Worm (Caenorhabditis elegans) whole organism, L4 larva: ENCODE results near the gene F55C12.6.

Experiments
- F49E8.2 ChIP-seq: sonication (generic microtip); optimal IDR thresholded peaks from 2 replicates; lab custom pipeline; 2016; ENCODE audit warnings: missing compliant biosample characterization, mild to moderate bottlenecking, missing genetic modification characterization, borderline replicate concordance
- aha-1 ChIP-seq: fragments of 150-350 bp; peaks from one replicate; lab custom pipeline; 2014; ENCODE audit warnings: missing biosample characterization, missing genetic modification characterization
- ama-1 ChIP-seq: fragments of 150-350 bp; optimal IDR thresholded peaks from 2 replicates; lab custom pipeline; 2014; ENCODE audit warnings: inconsistent platforms, mixed read lengths
- ceh-20 ChIP-seq: fragments of 200-800 bp; sonication (Bioruptor generic); IDR thresholded peaks from 2 replicates; pipeline ENCODE4 v1.3.6; 2022; ENCODE audit warnings: missing genetic modification reagents, missing genetic modification characterization, missing compliant biosample characterization
- ceh-82 ChIP-seq: sonication (generic microtip); optimal IDR thresholded peaks from 2 replicates; lab custom pipeline; 2017; ENCODE audit warnings: missing biosample characterization, missing genetic modification characterization
- cey-2 ChIP-seq: sonication (generic microtip); optimal IDR thresholded peaks from 3 replicates; lab custom pipeline; 2017; ENCODE audit warnings: missing genetic modification characterization, mild to moderate bottlenecking, missing compliant biosample characterization, antibody characterized with exemption, borderline replicate concordance; ENCODE audit not compliant: insufficient read depth
- daf-16 ChIP-seq, 3 experiments: sonication (generic microtip); optimal IDR thresholded peaks; 2 replicates each; lab custom pipeline; 2016 to 2017; ENCODE audit warnings: missing genetic modification characterization in 3 of 3, missing genetic modification reagents in 3 of 3, mild to moderate bottlenecking in 2 of 3, missing compliant biosample characterization in 2 of 3, missing biosample characterization in 1 of 3, moderate library complexity in 1 of 3
- dmd-6 ChIP-seq: fragments of 200-800 bp; sonication (Bioruptor generic); IDR thresholded peaks from 2 replicates; pipeline ENCODE4 v1.3.6; 2022; ENCODE audit warnings: missing genetic modification reagents, missing genetic modification characterization, missing compliant biosample characterization
- duxl-1 ChIP-seq: sonication (generic microtip); optimal IDR thresholded peaks from 2 replicates; lab custom pipeline; 2016; ENCODE audit warnings: mild to moderate bottlenecking, missing genetic modification characterization, moderate library complexity, missing compliant biosample characterization; ENCODE audit not compliant: poor library complexity
- dve-1 ChIP-seq: sonication (generic microtip); optimal IDR thresholded peaks from 2 replicates; lab custom pipeline; 2017; ENCODE audit warnings: antibody characterized with exemption, mild to moderate bottlenecking, missing genetic modification characterization, missing compliant biosample characterization; ENCODE audit not compliant: insufficient read depth
- egl-27 ChIP-seq: sonication (generic microtip); optimal IDR thresholded peaks from 3 replicates; lab custom pipeline; 2017; ENCODE audit warnings: missing biosample characterization, missing genetic modification reagents, missing genetic modification characterization
- egl-43 ChIP-seq: fragments of 200-800 bp; sonication (Bioruptor generic); IDR thresholded peaks from 2 replicates; pipeline ENCODE4 v1.3.6; 2022; ENCODE audit warnings: missing genetic modification reagents, missing genetic modification characterization, missing compliant biosample characterization
- hlh-11 ChIP-seq: fragments of 200-800 bp; sonication (Bioruptor generic); optimal IDR thresholded peaks from 2 replicates; lab custom pipeline; 2018; ENCODE audit warnings: mild to moderate bottlenecking, missing genetic modification characterization, missing compliant biosample characterization
- hlh-30 ChIP-seq: sonication (generic microtip); optimal IDR thresholded peaks from 2 replicates; lab custom pipeline; 2017; ENCODE audit warnings: antibody characterized with exemption, mild to moderate bottlenecking, missing genetic modification characterization, missing compliant biosample characterization; ENCODE audit not compliant: insufficient read depth
- hmg-1.1 ChIP-seq: fragments of 200-800 bp; sonication (Bioruptor generic); IDR thresholded peaks from 2 replicates; pipeline ENCODE4 v1.3.6; 2022; ENCODE audit warnings: missing genetic modification reagents, missing genetic modification characterization, missing compliant biosample characterization
- jun-1 ChIP-seq: fragments of 150-350 bp; optimal IDR thresholded peaks from 2 replicates; lab custom pipeline; 2014; ENCODE audit warnings: missing biosample characterization, missing genetic modification reagents, missing genetic modification characterization
- lim-7 ChIP-seq: fragments of 200-800 bp; sonication (Bioruptor generic); IDR thresholded peaks from 2 replicates; pipeline ENCODE4 v1.3.6; 2022; ENCODE audit warnings: missing genetic modification characterization, missing compliant biosample characterization
- lin-1 ChIP-seq: fragments of 200-800 bp; sonication (Bioruptor generic); IDR thresholded peaks from 2 replicates; pipeline ENCODE4 v1.3.6; 2022; ENCODE audit warnings: missing genetic modification reagents, missing genetic modification characterization, missing compliant biosample characterization
- lir-3 ChIP-seq: sonication (generic microtip); optimal IDR thresholded peaks from 2 replicates; lab custom pipeline; 2016; ENCODE audit warnings: mild to moderate bottlenecking, missing genetic modification characterization, missing compliant biosample characterization
- lsy-2 ChIP-seq, 2 experiments: fragments of 150-350 bp in 1 of 2; sonication (generic microtip) in 1 of 2; optimal IDR thresholded peaks; 2 replicates each; lab custom pipeline; 2014 to 2017; ENCODE audit warnings: missing biosample characterization in 2 of 2, missing genetic modification characterization in 2 of 2
- mdl-1 ChIP-seq, 2 experiments: fragments of 150-350 bp in 1 of 2; sonication (generic microtip) in 1 of 2; optimal IDR thresholded peaks; 2 replicates each; lab custom pipeline; 2014 to 2017; ENCODE audit warnings: missing biosample characterization in 2 of 2, missing genetic modification characterization in 2 of 2
- mdt-29 ChIP-seq: fragments of 200-800 bp; sonication (Bioruptor generic); IDR thresholded peaks from 2 replicates; pipeline ENCODE4 v1.3.6; 2022; ENCODE audit warnings: missing genetic modification reagents, missing genetic modification characterization, missing compliant biosample characterization
- mep-1 ChIP-seq: fragments of 150-350 bp; sonication (generic microtip); optimal IDR thresholded peaks from 3 replicates; lab custom pipeline; 2014; ENCODE audit warnings: missing biosample characterization, missing genetic modification characterization
- mes-2 ChIP-seq: sonication (generic microtip); optimal IDR thresholded peaks from 2 replicates; lab custom pipeline; 2016; ENCODE audit warnings: missing genotype, mild to moderate bottlenecking, missing genetic modification characterization, missing compliant biosample characterization; ENCODE audit not compliant: poor library complexity, severe bottlenecking
- mxl-2 ChIP-seq: fragments of 200-800 bp; sonication (Bioruptor generic); conservative IDR thresholded peaks from 2 replicates; pipeline ENCODE4 v1.3.6; 2022; ENCODE audit warnings: missing genetic modification reagents, missing genetic modification characterization, missing compliant biosample characterization
- mxl-3 ChIP-seq: fragments of 200-800 bp; sonication (Bioruptor generic); optimal IDR thresholded peaks from 2 replicates; lab custom pipeline; 2018; ENCODE audit warnings: mild to moderate bottlenecking, missing genetic modification characterization, missing compliant biosample characterization
- nhr-102 ChIP-seq: sonication (generic microtip); optimal IDR thresholded peaks from 2 replicates; lab custom pipeline; 2016; ENCODE audit warnings: mild to moderate bottlenecking, missing genetic modification characterization, moderate library complexity, missing compliant biosample characterization
- nhr-237 ChIP-seq: sonication (generic microtip); optimal IDR thresholded peaks from 2 replicates; lab custom pipeline; 2017; ENCODE audit warnings: missing biosample characterization, missing genetic modification characterization
- nhr-28 ChIP-seq: fragments of 150-350 bp; optimal IDR thresholded peaks from 2 replicates; lab custom pipeline; 2014; ENCODE audit warnings: missing biosample characterization, missing genetic modification characterization
- nhr-42 ChIP-seq: fragments of 200-800 bp; sonication (Bioruptor generic); IDR thresholded peaks from 2 replicates; pipeline ENCODE4 v1.3.6; 2022; ENCODE audit warnings: missing genetic modification characterization, missing compliant biosample characterization
- nhr-48 ChIP-seq: sonication (generic microtip); optimal IDR thresholded peaks from 2 replicates; lab custom pipeline; 2016; ENCODE audit warnings: mild to moderate bottlenecking, missing genetic modification characterization, missing compliant biosample characterization
- nhr-6 ChIP-seq: fragments of 150-350 bp; optimal IDR thresholded peaks from 2 replicates; lab custom pipeline; 2014; ENCODE audit warnings: missing biosample characterization, missing genetic modification characterization
- nhr-77 ChIP-seq: fragments of 150-350 bp; optimal IDR thresholded peaks from 2 replicates; lab custom pipeline; 2014; ENCODE audit warnings: missing biosample characterization, missing genetic modification characterization
- pha-4 ChIP-seq, 2 experiments: fragments of 150-350 bp in 1 of 2; fragments of 200-800 bp in 1 of 2; sonication (Bioruptor generic) in 1 of 2; IDR thresholded peaks in 1 of 2; optimal IDR thresholded peaks in 1 of 2; 2 replicates each; pipeline versions ENCODE4 v1.3.6 to Lab custom; 2014 to 2022; ENCODE audit warnings: missing genetic modification characterization in 2 of 2, missing genetic modification reagents in 2 of 2, missing biosample characterization in 1 of 2, missing compliant biosample characterization in 1 of 2
- saeg-2 ChIP-seq: fragments of 200-800 bp; sonication (Bioruptor generic); IDR thresholded peaks from 2 replicates; pipeline ENCODE4 v1.3.6; 2022; ENCODE audit warnings: missing genetic modification reagents, missing genetic modification characterization, missing compliant biosample characterization
- spr-3 ChIP-seq: fragments of 200-800 bp; sonication (Bioruptor generic); optimal IDR thresholded peaks from 2 replicates; lab custom pipeline; 2018; ENCODE audit warnings: mild to moderate bottlenecking, missing genetic modification characterization, missing compliant biosample characterization
- unc-62 ChIP-seq, 3 experiments: fragments of 150-350 bp in 1 of 3; sonication (generic microtip); optimal IDR thresholded peaks in 2 of 3; peaks in 1 of 3; 1 replicate in 1 of 3; 2 replicates in 2 of 3; lab custom pipeline; 2014 to 2017; ENCODE audit warnings: missing biosample characterization in 3 of 3, missing genetic modification characterization in 3 of 3, missing genetic modification reagents in 3 of 3, missing genotype in 1 of 3
- zfp-3 ChIP-seq: fragments of 200-800 bp; sonication (Bioruptor generic); conservative IDR thresholded peaks from 2 replicates; pipeline ENCODE4 v1.3.6; 2022; ENCODE audit warnings: missing genetic modification reagents, missing genetic modification characterization, missing compliant biosample characterization

Gene F55C12.6

ce11 chrII:5892813-5893212 lies 16.9 kb upstream of the F55C12.6 start:
- TF ChIP-seq nhr-42 (GFP tag; lab: Robert Waterston, UW) (no peak), unc-62 (GFP tag; optimal IDR thresholded peaks at IDR 0.05 in 1 of 2; lab: Kevin White, UChicago) (peak in 1 of 2 experiments; percentile 85), unc-62 (tag; optimal IDR thresholded peaks at IDR 0.05; lab: Kevin White, UChicago) (no peak), lir-3 (tag; lab: Kevin White, UChicago) (no peak), zfp-3 (GFP tag; lab: Robert Waterston, UW) (peak; percentile 82; the same call in 1 of the 2 replicates), spr-3 (no peak), nhr-237 (tag; lab: Kevin White, UChicago) (no peak), mes-2 (tag; lab: Kevin White, UChicago) (no peak), hmg-1.1 (GFP tag; lab: Robert Waterston, UW) (no peak), duxl-1 (tag; lab: Kevin White, UChicago) (no peak)

DNA sequence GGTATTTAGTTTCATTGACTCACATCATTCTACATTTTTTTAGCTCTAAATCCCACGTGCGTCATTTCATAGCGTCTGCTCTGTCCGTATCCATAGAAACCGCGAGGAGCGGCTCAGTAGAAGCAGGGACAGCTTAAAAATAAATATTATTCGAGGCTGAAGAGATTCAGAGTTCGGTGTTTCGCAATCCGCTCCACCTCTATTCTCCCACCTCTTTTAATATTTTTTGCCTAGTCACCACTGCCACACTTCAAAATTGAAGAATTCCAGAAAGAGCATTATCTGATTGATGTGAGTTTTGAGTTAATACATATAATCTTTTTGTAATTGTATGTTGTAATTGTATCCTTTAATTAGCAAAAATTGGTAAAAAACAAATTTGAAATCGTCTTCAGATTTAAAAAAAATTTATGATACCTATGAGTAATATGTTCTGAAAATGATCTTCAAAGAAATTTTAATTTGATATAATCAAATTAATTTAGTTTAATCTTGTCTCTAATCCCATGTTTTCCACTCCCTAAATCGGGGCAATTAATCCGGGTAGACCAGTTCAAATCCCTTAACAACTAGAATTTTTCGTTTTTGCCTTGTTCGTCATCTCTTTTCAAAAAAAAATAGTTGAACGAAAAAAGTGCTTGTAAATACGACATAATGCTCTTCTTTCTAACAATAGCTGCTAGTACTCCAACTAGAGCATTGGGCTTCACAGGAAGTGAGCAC lies 13.6 kb upstream of the F55C12.6 start:
- no peak for TF ChIP-seq nhr-77 (tag; lab: Kevin White, UChicago)
- 0 out of 2 replicates have a peak, but pooled peaks have one; percentile 24 for TF ChIP-seq egl-43 (GFP tag; lab: Robert Waterston, UW)
- no peak for TF ChIP-seq lin-1 (GFP tag; lab: Robert Waterston, UW)
- TF ChIP-seq, all 104 proteins: peak for 1

ce11 chrII:5885966-5886621 lies 10.1 kb upstream of the F55C12.6 start:
- peak; percentile 36; the same call in 1 of the 2 replicates for TF ChIP-seq dmd-6 (GFP tag; lab: Robert Waterston, UW)
- TF ChIP-seq daf-16 (GFP tag; optimal IDR thresholded peaks at IDR 0.05; lab: Kevin White, UChicago), result no peak
- peak; percentile 36 for TF ChIP-seq daf-16 (tag; optimal IDR thresholded peaks at IDR 0.05; lab: Kevin White, UChicago)
- peak; percentile 81 for TF ChIP-seq nhr-28
- TF ChIP-seq aha-1 (tag; lab: Kevin White, UChicago), result peak; percentile 70
- peak; percentile 66 for TF ChIP-seq cey-2 (tag; lab: Kevin White, UChicago)
- no peak for TF ChIP-seq mxl-2
- TF ChIP-seq nhr-77 (tag; lab: Kevin White, UChicago), result peak; percentile 10
- TF ChIP-seq mxl-3 (GFP tag; lab: Kevin White, UChicago), result peak; percentile 48
- TF ChIP-seq mep-1, result peak; percentile 64
- no peak for TF ChIP-seq nhr-237 (tag; lab: Kevin White, UChicago)
- TF ChIP-seq F49E8.2 (tag; lab: Kevin White, UChicago), result no peak
- no peak for TF ChIP-seq lim-7 (GFP tag; lab: Robert Waterston, UW)
- peak; percentile 69 for TF ChIP-seq hlh-11 (tag; lab: Kevin White, UChicago)
- peak; percentile 52 for TF ChIP-seq nhr-6 (tag; lab: Kevin White, UChicago)
- TF ChIP-seq mdl-1 (tag; optimal IDR thresholded peaks at IDR 0.05; lab: Kevin White, UChicago), result peak in 1 of 2 experiments; percentile 25
- peak; percentile 42 for TF ChIP-seq nhr-48 (tag; lab: Kevin White, UChicago)
- TF ChIP-seq hlh-30 (tag; lab: Kevin White, UChicago), result peak; percentile 59
- TF ChIP-seq lsy-2 (tag; optimal IDR thresholded peaks at IDR 0.05; lab: Kevin White, UChicago), result peak; percentile 21 to 32
- peak; percentile 4 for TF ChIP-seq nhr-102 (tag; lab: Kevin White, UChicago)
- TF ChIP-seq mes-2 (tag; lab: Kevin White, UChicago), result peak; percentile 30
- TF ChIP-seq pha-4 (GFP tag; IDR thresholded peaks at IDR 0.05; lab: Robert Waterston, UW), result no peak
- no peak for TF ChIP-seq pha-4 (tag; optimal IDR thresholded peaks at IDR 0.05; lab: Kevin White, UChicago)
- no peak for TF ChIP-seq zfp-3 (GFP tag; lab: Robert Waterston, UW)
- no peak for TF ChIP-seq mdt-29 (GFP tag; lab: Robert Waterston, UW)
- no peak for TF ChIP-seq ceh-20
- no peak for TF ChIP-seq ceh-82 (tag; lab: Kevin White, UChicago)
- TF ChIP-seq saeg-2 (GFP tag; lab: Robert Waterston, UW), result no peak
- TF ChIP-seq egl-27 (tag; lab: Kevin White, UChicago), result no peak
- peak; percentile 71 for TF ChIP-seq dve-1 (tag; lab: Kevin White, UChicago)
- peak; percentile 57 for TF ChIP-seq ama-1 (lab: Kevin White, UChicago)
- TF ChIP-seq jun-1 (tag; lab: Kevin White, UChicago), result no peak
